Worm (Caenorhabditis elegans) whole organism, mixed stage, embryonic: Measurements from ENCODE around the gene pqn-73.

Experiments used
- M03D4.4 ChIP-seq: sonication (generic microtip); optimal IDR thresholded peaks from 2 replicates; lab custom pipeline; 2017; ENCODE audit warnings: mild to moderate bottlenecking, missing genetic modification characterization, missing compliant biosample characterization
- bed-3 ChIP-seq: fragments of 200-800 bp; sonication (Bioruptor generic); optimal IDR thresholded peaks from 3 replicates; lab custom pipeline; 2018; ENCODE audit warnings: mild to moderate bottlenecking, missing genetic modification characterization, moderate library complexity, missing compliant biosample characterization
- blmp-1 ChIP-seq: fragments of 150-350 bp; optimal IDR thresholded peaks from 2 replicates; lab custom pipeline; 2014; ENCODE audit warnings: missing biosample characterization, missing genetic modification characterization
- ceh-39 ChIP-seq: fragments of 150-350 bp; optimal IDR thresholded peaks from 2 replicates; lab custom pipeline; 2014; ENCODE audit warnings: missing biosample characterization, missing genetic modification characterization
- ceh-43 ChIP-seq: fragments of 200-800 bp; sonication (Bioruptor generic); optimal IDR thresholded peaks from 2 replicates; lab custom pipeline; 2018; ENCODE audit warnings: mild to moderate bottlenecking, missing genetic modification characterization, moderate library complexity, missing compliant biosample characterization
- ceh-83 ChIP-seq: fragments of 200-800 bp; sonication (Bioruptor generic); optimal IDR thresholded peaks from 2 replicates; lab custom pipeline; 2018; ENCODE audit warnings: mild to moderate bottlenecking, missing genetic modification characterization, missing compliant biosample characterization
- ces-1 ChIP-seq: fragments of 150-350 bp; optimal IDR thresholded peaks from 2 replicates; lab custom pipeline; 2014; ENCODE audit warnings: missing biosample characterization, missing genetic modification reagents, missing genetic modification characterization
- cnd-1 ChIP-seq: fragments of 200-800 bp; sonication (Bioruptor generic); optimal IDR thresholded peaks from 2 replicates; lab custom pipeline; 2018; ENCODE audit warnings: mild to moderate bottlenecking, missing genetic modification characterization, missing compliant biosample characterization
- drap-1 ChIP-seq: fragments of 200-800 bp; sonication (Bioruptor generic); optimal IDR thresholded peaks from 3 replicates; lab custom pipeline; 2018; ENCODE audit warnings: mild to moderate bottlenecking, missing genetic modification characterization, missing compliant biosample characterization
- elt-1 ChIP-seq: sonication (generic microtip); optimal IDR thresholded peaks from 2 replicates; lab custom pipeline; 2017; ENCODE audit warnings: missing genetic modification characterization, mild to moderate bottlenecking, missing compliant biosample characterization, antibody characterized with exemption, moderate library complexity, borderline replicate concordance; ENCODE audit not compliant: insufficient read depth
- elt-3 ChIP-seq: fragments of 150-350 bp; optimal IDR thresholded peaks from 2 replicates; lab custom pipeline; 2014; ENCODE audit warnings: missing biosample characterization, missing genetic modification characterization
- flh-1 ChIP-seq: fragments of 200-800 bp; sonication (Bioruptor generic); optimal IDR thresholded peaks from 2 replicates; lab custom pipeline; 2018; ENCODE audit warnings: mild to moderate bottlenecking, missing genetic modification characterization, moderate library complexity, missing compliant biosample characterization
- ham-2 ChIP-seq: fragments of 200-800 bp; sonication (Bioruptor generic); optimal IDR thresholded peaks from 2 replicates; lab custom pipeline; 2018; ENCODE audit warnings: mild to moderate bottlenecking, missing genetic modification characterization, missing compliant biosample characterization
- hlh-1 ChIP-seq: fragments of 150-350 bp; optimal IDR thresholded peaks from 2 replicates; lab custom pipeline; 2014; ENCODE audit warnings: missing biosample characterization, missing genetic modification reagents, missing genetic modification characterization
- lin-13 ChIP-seq: fragments of 150-350 bp; optimal IDR thresholded peaks from 2 replicates; lab custom pipeline; 2014; ENCODE audit warnings: missing biosample characterization, missing genetic modification characterization
- lin-32 ChIP-seq: fragments of 200-800 bp; sonication (Bioruptor generic); optimal IDR thresholded peaks from 2 replicates; lab custom pipeline; 2018; ENCODE audit warnings: mild to moderate bottlenecking, missing genetic modification characterization, missing compliant biosample characterization
- lsy-2 ChIP-seq: fragments of 150-350 bp; optimal IDR thresholded peaks from 2 replicates; lab custom pipeline; 2014; ENCODE audit warnings: missing biosample characterization, missing genetic modification characterization
- mab-5 ChIP-seq: fragments of 150-350 bp; optimal IDR thresholded peaks from 2 replicates; lab custom pipeline; 2014; ENCODE audit warnings: missing biosample characterization, missing genetic modification characterization
- mep-1 ChIP-seq: fragments of 150-350 bp; optimal IDR thresholded peaks from 2 replicates; lab custom pipeline; 2017; ENCODE audit warnings: missing biosample characterization, missing genetic modification reagents, missing genetic modification characterization, inconsistent platforms
- mls-2 ChIP-seq: sonication (generic microtip); optimal IDR thresholded peaks from 2 replicates; lab custom pipeline; 2016; ENCODE audit warnings: mild to moderate bottlenecking, missing genetic modification characterization, moderate library complexity, missing compliant biosample characterization
- nhr-12 ChIP-seq: fragments of 150-350 bp; optimal IDR thresholded peaks from 2 replicates; lab custom pipeline; 2014; ENCODE audit warnings: missing biosample characterization, missing genetic modification characterization
- nhr-237 ChIP-seq: fragments of 150-350 bp; optimal IDR thresholded peaks from 2 replicates; lab custom pipeline; 2014; ENCODE audit warnings: missing biosample characterization, missing genetic modification characterization
- nhr-28 ChIP-seq: fragments of 150-350 bp; optimal IDR thresholded peaks from 2 replicates; lab custom pipeline; 2014; ENCODE audit warnings: missing biosample characterization, missing genetic modification characterization
- nhr-76 ChIP-seq: sonication (generic microtip); optimal IDR thresholded peaks from 2 replicates; lab custom pipeline; 2017; ENCODE audit warnings: missing biosample characterization, missing genetic modification characterization
- pha-4 ChIP-seq: fragments of 150-350 bp; optimal IDR thresholded peaks from 2 replicates; lab custom pipeline; 2018; ENCODE audit warnings: missing biosample characterization, missing genetic modification reagents, missing genetic modification characterization
- sem-2 ChIP-seq: fragments of 200-800 bp; sonication (Bioruptor generic); optimal IDR thresholded peaks from 2 replicates; lab custom pipeline; 2018; ENCODE audit warnings: mild to moderate bottlenecking, missing genetic modification characterization, missing compliant biosample characterization
- snpc-4 ChIP-seq: fragments of 150-350 bp; optimal IDR thresholded peaks from 2 replicates; lab custom pipeline; 2014; ENCODE audit warnings: missing biosample characterization, missing genetic modification characterization
- sptf-1 ChIP-seq: sonication (generic microtip); optimal IDR thresholded peaks from 2 replicates; lab custom pipeline; 2017; ENCODE audit warnings: mild to moderate bottlenecking, missing genetic modification characterization, moderate library complexity, missing compliant biosample characterization
- tbx-8 ChIP-seq: fragments of 200-800 bp; sonication (Bioruptor generic); optimal IDR thresholded peaks from 2 replicates; lab custom pipeline; 2018; ENCODE audit warnings: mild to moderate bottlenecking, missing genetic modification characterization, moderate library complexity, missing compliant biosample characterization
- unc-120 ChIP-seq: sonication (generic microtip); optimal IDR thresholded peaks from 2 replicates; lab custom pipeline; 2017; ENCODE audit warnings: missing genetic modification characterization, missing compliant biosample characterization; ENCODE audit not compliant: poor library complexity, severe bottlenecking
- unc-39 ChIP-seq: fragments of 150-350 bp; optimal IDR thresholded peaks from 2 replicates; lab custom pipeline; 2014; ENCODE audit warnings: missing biosample characterization, missing genetic modification characterization
- unc-62 ChIP-seq: fragments of 150-350 bp; optimal IDR thresholded peaks from 2 replicates; lab custom pipeline; 2014; ENCODE audit warnings: missing biosample characterization, missing genetic modification reagents, missing genetic modification characterization
- zip-8 ChIP-seq: fragments of 150-350 bp; optimal IDR thresholded peaks from 2 replicates; lab custom pipeline; 2014; ENCODE audit warnings: missing biosample characterization, missing genetic modification characterization
- ztf-11 ChIP-seq: fragments of 150-350 bp; optimal IDR thresholded peaks from 2 replicates; lab custom pipeline; 2014; ENCODE audit warnings: missing biosample characterization, missing genetic modification characterization

The pqn-73 gene

DNA sequence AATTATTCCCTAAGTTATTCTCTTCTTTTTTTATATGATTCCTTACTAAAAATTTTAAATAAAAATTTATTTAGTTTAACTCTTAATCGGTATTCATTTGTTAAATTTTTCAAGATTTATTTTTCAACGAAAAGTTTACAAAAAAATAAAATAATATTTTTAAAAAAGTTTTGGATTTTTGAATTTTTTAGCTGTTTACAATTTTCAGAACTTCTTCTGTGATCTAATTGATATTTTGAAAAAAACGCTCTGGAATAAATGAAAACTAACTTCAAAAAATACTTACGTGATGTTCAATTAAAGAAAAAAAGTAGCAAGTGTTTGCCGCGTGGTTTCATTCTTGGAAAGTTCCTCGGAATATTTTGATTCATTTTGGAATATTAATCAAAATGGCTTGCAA lies 4.8 kb downstream of the pqn-73 start, which contains the start of gene decr-1.2:
TSS of gene decr-1.2 (plus strand) at position 301 of the 400 bp plus-strand sequence.
- TF ChIP-seq ceh-43 = no peak
- TF ChIP-seq unc-120 (tag; lab: Kevin White, UChicago) = no peak
- TF ChIP-seq drap-1 = no peak
- TF ChIP-seq lsy-2 = no peak
- no peak for TF ChIP-seq pha-4 (tag; lab: Kevin White, UChicago)
- TF ChIP-seq lin-32 (GFP tag; lab: Kevin White, UChicago) = no peak
- TF ChIP-seq mab-5 (tag; lab: Kevin White, UChicago) = no peak
- no peak for TF ChIP-seq ham-2 (GFP tag; lab: Kevin White, UChicago)
- no peak for TF ChIP-seq bed-3
- no peak for TF ChIP-seq elt-3 (tag; lab: Kevin White, UChicago)
- TF ChIP-seq nhr-12 (tag; lab: Kevin White, UChicago) = no peak
- TF ChIP-seq lin-13 (tag; lab: Kevin White, UChicago) = no peak

DNA sequence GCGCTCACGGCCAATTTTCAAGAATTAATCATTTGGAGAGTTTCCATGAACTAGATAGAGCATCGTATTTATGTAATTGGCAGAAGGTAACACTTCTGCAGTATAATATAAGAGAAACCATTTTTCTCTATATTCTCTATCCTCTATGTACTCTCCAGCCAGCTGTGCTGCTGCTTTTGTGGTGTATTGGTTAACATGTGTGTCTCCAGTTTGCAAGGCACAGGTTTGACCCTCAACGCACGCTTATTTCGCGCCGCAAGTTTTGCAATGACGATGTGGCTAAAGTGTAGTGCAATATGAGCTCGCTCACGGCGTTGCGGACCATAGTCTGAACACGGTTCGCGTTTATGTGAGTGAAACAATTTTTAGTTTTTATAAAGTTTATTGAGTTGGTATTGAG lies 6.5 kb downstream of the pqn-73 start:
- no peak for TF ChIP-seq snpc-4 (tag; lab: Kevin White, UChicago)
- TF ChIP-seq blmp-1 (tag; lab: Kevin White, UChicago) = no peak
- TF ChIP-seq unc-62 (GFP tag; lab: Kevin White, UChicago) = peak; percentile 57
- TF ChIP-seq ham-2 (GFP tag; lab: Kevin White, UChicago) = peak; percentile 89
- peak; percentile 90 for TF ChIP-seq M03D4.4
- TF ChIP-seq pha-4 (tag; lab: Kevin White, UChicago) = peak; percentile 80
- peak; percentile 27 for TF ChIP-seq mep-1 (tag; lab: Kevin White, UChicago)
- TF ChIP-seq ztf-11 (tag; lab: Kevin White, UChicago) = peak; percentile 29
- TF ChIP-seq mls-2 (tag; lab: Kevin White, UChicago) = peak; percentile 90
- peak; percentile 84 for TF ChIP-seq tbx-8
- peak; percentile 96 for TF ChIP-seq ceh-83 (GFP tag; lab: Kevin White, UChicago)
- TF ChIP-seq nhr-76 (tag; lab: Kevin White, UChicago) = no peak
- no peak for TF ChIP-seq ceh-39
- TF ChIP-seq ces-1 = no peak
- no peak for TF ChIP-seq mab-5 (tag; lab: Kevin White, UChicago)
- peak; percentile 81 for TF ChIP-seq sem-2 (GFP tag; lab: Kevin White, UChicago)
- TF ChIP-seq cnd-1 = peak; percentile 94
- no peak for TF ChIP-seq nhr-12 (tag; lab: Kevin White, UChicago)
- peak; percentile 91 for TF ChIP-seq unc-39 (tag; lab: Kevin White, UChicago)
- no peak for TF ChIP-seq nhr-237 (tag; lab: Kevin White, UChicago)
- no peak for TF ChIP-seq drap-1
- TF ChIP-seq bed-3 = peak; percentile 84
- TF ChIP-seq lsy-2 = peak; percentile 17
- peak; percentile 85 for TF ChIP-seq ceh-43
- peak; percentile 37 for TF ChIP-seq nhr-28 (tag; lab: Kevin White, UChicago)
- peak; percentile 74 for TF ChIP-seq hlh-1 (tag; lab: Kevin White, UChicago)
- peak; percentile 72 for TF ChIP-seq flh-1 (GFP tag; lab: Kevin White, UChicago)
- TF ChIP-seq lin-32 (GFP tag; lab: Kevin White, UChicago) = peak; percentile 86
- TF ChIP-seq unc-120 (tag; lab: Kevin White, UChicago) = peak; percentile 68
- TF ChIP-seq lin-13 (tag; lab: Kevin White, UChicago) = no peak
- no peak for TF ChIP-seq elt-1 (tag; lab: Kevin White, UChicago)
- TF ChIP-seq zip-8 (tag; lab: Kevin White, UChicago) = no peak

DNA sequence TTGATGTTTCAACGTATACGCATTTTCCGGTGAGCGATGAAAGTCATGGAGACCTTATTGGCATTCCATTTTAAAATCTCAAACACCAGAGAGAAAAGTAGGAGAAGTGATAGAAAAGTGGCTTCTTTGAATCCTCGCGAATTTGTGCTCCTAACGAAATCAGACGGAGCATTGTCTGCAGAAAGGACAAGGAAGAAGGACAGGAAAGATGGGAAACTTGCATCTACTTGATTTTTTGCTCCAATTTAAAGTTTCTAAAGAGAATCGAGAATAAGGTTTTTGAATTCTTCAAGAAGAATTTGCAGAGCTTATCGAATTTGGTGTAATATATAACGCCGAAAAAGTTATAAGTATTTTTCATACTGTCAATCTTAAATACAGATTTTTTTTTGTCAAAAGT lies 10.6 kb downstream of the pqn-73 start:
- no peak for TF ChIP-seq flh-1 (GFP tag; lab: Kevin White, UChicago)
- peak; percentile 73 for TF ChIP-seq ces-1

DNA sequence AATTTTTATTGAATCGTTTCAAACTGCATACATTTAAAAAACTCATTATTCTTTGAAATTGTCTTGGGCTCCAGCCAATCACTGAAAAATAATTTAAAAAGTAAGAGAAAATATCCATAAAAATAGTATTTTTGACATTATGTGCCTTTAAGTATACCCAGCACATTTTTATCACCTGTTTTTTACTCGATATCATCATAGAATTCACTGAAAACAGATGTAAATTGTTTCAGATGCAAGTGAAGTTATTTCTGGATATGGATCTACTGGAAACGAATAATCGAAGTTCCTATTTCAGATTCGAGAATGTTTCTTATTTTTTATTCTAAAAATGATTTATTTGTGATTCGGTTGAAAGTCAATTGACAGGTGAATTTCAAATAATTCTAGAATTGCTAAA lies 14.1 kb downstream of the pqn-73 start:
- TF ChIP-seq nhr-237 (tag; lab: Kevin White, UChicago) (no peak), ceh-39 (no peak), hlh-1 (tag; lab: Kevin White, UChicago) (no peak), lin-13 (tag; lab: Kevin White, UChicago) (no peak), sptf-1 (tag; lab: Kevin White, UChicago) (no peak), bed-3 (no peak), mep-1 (tag; lab: Kevin White, UChicago) (no peak)
- TF ChIP-seq, all 35 proteins: peak for 0
